Worm (Caenorhabditis elegans) whole organism, L4/young adult: ENCODE data around the gene F29A7.3.

Experiments used
- W03F9.2 ChIP-seq: fragments of 150-350 bp; optimal IDR thresholded peaks from 2 replicates; lab custom pipeline; 2014; ENCODE audit warnings: missing biosample characterization, missing genetic modification characterization
- dao-5 ChIP-seq: sonication (generic microtip); optimal IDR thresholded peaks from 2 replicates; lab custom pipeline; 2016; ENCODE audit warnings: missing genotype, missing genetic modification characterization, moderate library complexity, missing compliant biosample characterization
- him-1 ChIP-seq: sonication (generic microtip); optimal IDR thresholded peaks from 2 replicates; lab custom pipeline; 2016; ENCODE audit warnings: missing genotype, missing genetic modification reagents, missing genetic modification characterization, missing compliant biosample characterization

The F29A7.3 gene

DNA sequence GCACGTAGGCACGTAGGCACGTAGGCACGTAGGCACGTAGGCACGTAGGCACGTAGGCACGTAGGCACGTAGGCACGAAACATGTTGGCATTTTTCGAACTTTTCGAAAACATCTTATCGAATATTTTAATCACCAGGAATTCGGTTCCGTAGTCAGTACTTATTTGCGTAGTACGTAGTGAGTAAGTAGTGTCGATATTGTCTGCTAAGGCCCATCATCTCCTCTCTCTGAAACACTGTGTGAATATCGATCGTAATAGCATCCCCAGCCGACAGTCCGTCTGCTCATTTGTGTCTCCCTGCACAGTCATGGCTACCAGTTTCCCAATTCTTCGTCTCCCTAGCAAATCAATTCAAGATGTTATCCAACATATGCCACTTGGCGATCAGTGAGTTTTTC, 9.0 kb downstream of the F29A7.3 start, which contains the start of gene fbxb-106:
Gene fbxb-106, plus strand, starts transcription at position 301 of the 400 bp plus-strand sequence.
- TF ChIP-seq W03F9.2, result no peak
- TF ChIP-seq him-1, result no peak
- no peak for TF ChIP-seq dao-5 (tag; lab: Kevin White, UChicago)

ce11 chrII:2764664-2765063, 11.6 kb downstream of the F29A7.3 start, which contains the start of gene fbxb-108:
Gene fbxb-108 (plus strand): TSS chrII:2764964.
- no peak for TF ChIP-seq dao-5 (tag; lab: Kevin White, UChicago)
- no peak for TF ChIP-seq W03F9.2
- no peak for TF ChIP-seq him-1

ce11 chrII:2766331-2766730, 13.2 kb downstream of the F29A7.3 start, which contains the start of gene F08D12.15:
Gene F08D12.15 (plus strand): TSS chrII:2766631.
- TF ChIP-seq him-1 (no peak), W03F9.2 (no peak), dao-5 (tag; lab: Kevin White, UChicago) (no peak)

DNA sequence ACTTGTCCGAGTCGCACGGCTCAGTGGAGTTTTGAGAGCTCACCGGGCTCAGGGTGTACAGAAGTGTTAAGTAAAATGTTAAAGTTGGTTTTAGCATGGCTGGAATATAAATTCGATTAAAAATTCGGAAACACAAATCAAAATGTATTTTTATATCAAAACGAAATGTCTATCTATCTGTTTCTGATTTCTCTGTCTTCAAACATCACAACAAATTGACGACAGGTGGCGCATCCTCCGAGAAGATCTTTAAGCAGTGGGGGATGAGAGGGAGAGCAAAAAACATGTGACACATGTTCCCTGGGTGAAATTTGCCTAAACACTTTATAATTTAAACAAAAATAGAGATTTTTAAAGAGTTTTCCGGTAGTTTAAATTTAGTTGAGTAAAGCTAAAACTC, 15.9 kb downstream of the F29A7.3 start, which contains the start of gene F08D12.7:
Gene F08D12.7, minus strand, starts transcription at position 101 of the 400 bp plus-strand sequence.
- TF ChIP-seq W03F9.2 (no peak), dao-5 (tag; lab: Kevin White, UChicago) (no peak), him-1 (no peak)

- TF ChIP-seq dao-5 (tag; lab: Kevin White, UChicago) (no peak), W03F9.2 (no peak), him-1 (no peak)
Measured at ce11 chrII:2770788-2771187, 17.7 kb downstream of the F29A7.3 start, which contains the start of gene fbxb-105. Gene fbxb-105 (minus strand): TSS chrII:2770888.

- TF ChIP-seq him-1 (no peak), dao-5 (tag; lab: Kevin White, UChicago) (no peak), W03F9.2 (no peak)
Measured at ce11 chrII:2772166-2772565, 19.1 kb downstream of the F29A7.3 start, which contains the start of gene sdz-10. Gene sdz-10 (minus strand): TSS chrII:2772266.

DNA sequence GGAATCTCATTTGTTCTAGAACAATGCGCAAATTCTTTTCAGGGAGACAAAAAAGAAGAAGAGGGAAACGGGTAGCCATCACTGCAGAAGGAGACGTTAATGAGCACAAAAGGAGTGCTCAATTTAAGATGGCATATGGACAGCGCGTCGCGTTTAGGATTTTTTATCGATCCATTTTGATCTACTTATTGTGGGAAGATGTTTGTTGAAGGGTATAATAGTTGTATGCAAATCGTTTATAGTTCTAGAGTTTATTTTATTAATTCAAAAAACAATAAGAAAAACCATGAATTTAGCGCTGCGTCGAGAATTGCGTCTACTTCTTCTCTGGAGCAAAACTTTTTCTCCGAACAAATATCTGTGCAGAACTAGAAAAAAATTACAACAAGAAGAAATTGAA, 20.4 kb downstream of the F29A7.3 start, which contains the start of gene sdz-9:
Gene sdz-9, minus strand, starts transcription at position 101 of the 400 bp plus-strand sequence.
- TF ChIP-seq him-1, result no peak
- TF ChIP-seq W03F9.2, result no peak
- TF ChIP-seq dao-5 (tag; lab: Kevin White, UChicago), result no peak

- TF ChIP-seq him-1 (no peak), W03F9.2 (no peak), dao-5 (tag; lab: Kevin White, UChicago) (no peak)
Measured at ce11 chrII:2774904-2775303, 21.8 kb downstream of the F29A7.3 start, which contains the start of gene fbxb-111. Gene fbxb-111 (minus strand): TSS chrII:2775004.

DNA sequence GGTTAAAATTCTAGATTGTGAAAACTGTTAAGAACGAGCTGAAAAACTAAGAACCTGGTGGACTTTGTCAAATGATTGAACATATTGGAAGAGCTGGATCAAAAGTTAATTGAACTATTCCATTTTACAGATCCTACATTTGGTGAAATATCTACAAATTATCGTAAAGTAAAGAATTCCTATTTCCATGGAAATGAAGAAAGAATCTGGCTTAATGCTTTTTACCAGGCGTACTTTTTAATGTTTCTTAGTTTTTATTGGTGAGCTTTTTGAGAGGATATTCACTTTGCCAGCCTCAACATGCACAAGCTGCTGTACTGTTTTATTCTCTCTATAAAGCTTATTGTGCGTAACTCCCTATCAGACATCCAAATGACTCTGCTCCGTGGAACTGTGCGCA, 24.7 kb downstream of the F29A7.3 start, which contains the start of gene F08D12.4:
Gene F08D12.4, plus strand, starts transcription at position 301 of the 400 bp plus-strand sequence.
- no peak for TF ChIP-seq W03F9.2
- TF ChIP-seq him-1, result no peak
- no peak for TF ChIP-seq dao-5 (tag; lab: Kevin White, UChicago)

DNA sequence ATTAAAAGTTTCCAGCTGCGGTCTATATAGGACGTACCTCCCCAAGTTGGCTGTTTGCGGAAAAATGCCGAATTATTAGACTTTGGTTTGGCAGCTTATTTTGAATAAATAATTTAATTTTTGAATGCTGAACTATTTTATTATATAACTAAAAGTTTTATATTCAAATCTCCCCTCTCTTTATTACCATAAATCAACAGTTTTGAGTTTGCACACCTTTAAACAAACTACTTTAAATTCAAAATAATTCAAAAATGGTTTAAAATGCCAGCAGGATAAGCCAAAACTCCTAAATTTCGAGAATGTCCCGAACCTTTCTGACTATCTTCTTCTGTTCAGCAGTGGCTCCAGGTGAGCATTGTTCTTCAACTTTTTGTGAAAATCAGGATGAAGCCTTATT, 26.2 kb downstream of the F29A7.3 start, which contains the start of gene F08D12.3:
Gene F08D12.3, plus strand, starts transcription at position 301 of the 400 bp plus-strand sequence.
- no peak for TF ChIP-seq him-1
- no peak for TF ChIP-seq dao-5 (tag; lab: Kevin White, UChicago)
- no peak for TF ChIP-seq W03F9.2

- no peak for TF ChIP-seq him-1
- no peak for TF ChIP-seq dao-5 (tag; lab: Kevin White, UChicago)
- TF ChIP-seq W03F9.2, result no peak
Measured at ce11 chrII:2780804-2781203, 27.7 kb downstream of the F29A7.3 start.

DNA sequence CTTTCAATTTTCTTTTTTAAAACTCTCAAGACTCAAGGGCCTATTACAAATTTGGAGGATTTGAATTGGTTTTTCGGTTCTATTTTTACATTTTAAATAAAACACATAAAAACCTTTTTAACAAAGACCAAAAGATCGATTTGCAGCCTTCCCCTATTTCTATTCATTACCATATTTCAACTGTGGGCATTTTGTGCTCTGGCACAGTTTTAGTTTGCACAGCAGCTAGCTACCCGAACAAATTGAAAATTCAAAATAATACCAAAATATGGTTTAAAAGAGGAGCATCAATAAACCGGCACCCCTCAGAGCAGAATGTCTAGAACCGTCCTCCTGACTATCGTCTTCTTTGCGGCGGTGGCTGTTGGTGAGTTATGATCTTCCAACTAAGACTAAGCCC, 28.3 kb downstream of the F29A7.3 start, which contains the start of gene F08D12.2:
Gene F08D12.2, plus strand, starts transcription at position 301 of the 400 bp plus-strand sequence.
- TF ChIP-seq him-1 (no peak), W03F9.2 (no peak), dao-5 (tag; lab: Kevin White, UChicago) (no peak)

ce11 chrII:2783380-2783779, 30.3 kb downstream of the F29A7.3 start:
- TF ChIP-seq dao-5 (tag; lab: Kevin White, UChicago), result no peak
- TF ChIP-seq him-1, result no peak
- TF ChIP-seq W03F9.2, result no peak

- no peak for TF ChIP-seq dao-5 (tag; lab: Kevin White, UChicago)
- no peak for TF ChIP-seq W03F9.2
- no peak for TF ChIP-seq him-1
Measured at ce11 chrII:2785787-2786186, 32.7 kb downstream of the F29A7.3 start.

DNA sequence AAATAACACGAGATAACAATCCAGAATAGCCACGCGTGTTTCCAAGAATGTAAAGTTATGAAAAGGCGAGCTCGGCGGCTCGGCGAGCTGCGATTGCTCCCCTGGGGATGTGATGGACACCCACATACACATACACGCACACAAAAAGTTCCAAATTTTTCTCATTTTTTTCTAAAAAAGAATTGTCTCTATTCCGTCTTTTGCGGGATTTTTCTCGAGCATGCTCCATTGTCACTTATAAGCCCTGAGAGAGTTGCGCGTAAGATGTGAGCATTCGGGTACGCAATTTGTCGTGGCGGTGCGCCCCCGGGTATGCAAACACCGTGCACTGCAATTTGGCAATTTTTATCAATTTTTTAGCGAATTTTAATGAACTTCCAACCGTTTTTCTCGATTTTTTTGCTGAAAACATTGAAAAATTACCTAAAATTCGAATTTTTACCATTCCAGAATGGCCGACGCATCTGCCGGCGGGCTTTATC, 34.0 kb downstream of the F29A7.3 start, which contains the start of the genes F08D12.12 and srpa-72:
Gene F08D12.12, minus strand, starts transcription at position 51 of the 482 bp plus-strand sequence.
Gene srpa-72, plus strand, starts transcription at position 451 of the 482 bp plus-strand sequence.
- TF ChIP-seq W03F9.2, result no peak
- TF ChIP-seq dao-5 (tag; lab: Kevin White, UChicago), result no peak
- no peak for TF ChIP-seq him-1
